Worm (Caenorhabditis elegans): Measurements from ENCODE around the gene C23G10.7.

- no peak for TF ChIP-seq ama-1 (optimal IDR thresholded peaks at IDR 0.05)
- TF ChIP-seq ama-1 (GFP tag; optimal IDR thresholded peaks at IDR 0.05): peak; percentile 10 to 43
- peak; percentile 54 for TF ChIP-seq unc-130 (GFP tag; optimal IDR thresholded peaks at IDR 0.05)
- TF ChIP-seq pha-4 (tag; optimal IDR thresholded peaks at IDR 0.05): peak; percentile 28
These were observed 39.4 kb downstream of the C23G10.7 start, which contains the start of gene nfm-1 for ce11 chrIII:6158642-6159475.

All from whole organism, young adult.